Worm (Caenorhabditis elegans): ENCODE results near the gene nhr-76.

DNA sequence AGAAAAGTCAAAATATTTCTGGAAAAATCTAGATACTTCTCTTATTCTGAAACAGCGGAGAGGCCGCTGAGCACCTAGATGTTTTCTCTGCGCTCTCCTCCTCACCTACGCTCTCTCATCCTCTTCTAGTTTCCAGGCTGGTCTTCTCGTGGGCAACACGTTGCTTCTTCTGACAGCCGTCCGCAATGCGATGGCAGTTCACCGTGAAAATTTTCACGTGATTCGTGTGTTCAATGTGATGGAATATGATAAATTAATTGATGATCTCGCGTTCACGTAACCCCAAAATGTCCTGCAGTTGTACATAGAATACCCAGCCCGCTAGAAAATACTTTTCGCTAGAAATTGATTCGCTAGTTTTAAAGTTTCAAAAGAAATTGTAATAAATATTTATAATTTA, 6.2 kb downstream of the nhr-76 start:
- TF ChIP-seq klf-2 (GFP tag; conservative IDR thresholded peaks at IDR 0.05), result no peak
- TF ChIP-seq tab-1 (GFP tag; IDR thresholded peaks at IDR 0.05), result no peak
- TF ChIP-seq flt-1 (GFP tag; IDR thresholded peaks at IDR 0.05), result no peak
- TF ChIP-seq T22C8.4 (GFP tag; IDR thresholded peaks at IDR 0.05), result no peak
- TF ChIP-seq ref-1 (GFP tag; conservative IDR thresholded peaks at IDR 0.05), result no peak
- no peak for TF ChIP-seq med-1 (GFP tag; optimal IDR thresholded peaks at IDR 0.05; ENCODE audit: insufficient read depth)
- no peak for TF ChIP-seq cog-1 (tag; optimal IDR thresholded peaks at IDR 0.05)
